Worm (Caenorhabditis elegans) whole organism, L4 larva: Measurements from ENCODE around the gene C15B12.9.

ENCODE experiments used
- T20F7.1 ChIP-seq: fragments of 200-800 bp; sonication (Bioruptor generic); optimal IDR thresholded peaks from 2 replicates; lab custom pipeline; 2018; ENCODE audit warnings: mild to moderate bottlenecking, missing genetic modification characterization, missing compliant biosample characterization
- T26A8.4 ChIP-seq: fragments of 200-800 bp; sonication (Bioruptor generic); IDR thresholded peaks from 2 replicates; pipeline ENCODE4 v1.3.6; 2022; ENCODE audit warnings: missing genetic modification characterization, missing compliant biosample characterization
- aha-1 ChIP-seq: fragments of 150-350 bp; peaks from one replicate; lab custom pipeline; 2014; ENCODE audit warnings: missing biosample characterization, missing genetic modification characterization
- cey-2 ChIP-seq: sonication (generic microtip); optimal IDR thresholded peaks from 3 replicates; lab custom pipeline; 2017; ENCODE audit warnings: missing genetic modification characterization, mild to moderate bottlenecking, missing compliant biosample characterization, antibody characterized with exemption, borderline replicate concordance; ENCODE audit not compliant: insufficient read depth
- daf-16 ChIP-seq, 3 experiments: sonication (generic microtip); optimal IDR thresholded peaks; 2 replicates each; lab custom pipeline; 2016 to 2017; ENCODE audit warnings: missing genetic modification characterization in 3 of 3, missing genetic modification reagents in 3 of 3, mild to moderate bottlenecking in 2 of 3, missing compliant biosample characterization in 2 of 3, missing biosample characterization in 1 of 3, moderate library complexity in 1 of 3
- daf-19 ChIP-seq: fragments of 200-800 bp; sonication (Bioruptor generic); conservative IDR thresholded peaks from 2 replicates; pipeline ENCODE4 v1.3.6; 2022; ENCODE audit warnings: missing genetic modification characterization, missing compliant biosample characterization
- dmd-9 ChIP-seq: fragments of 200-800 bp; sonication (Bioruptor generic); IDR thresholded peaks from 2 replicates; pipeline ENCODE4 v1.3.6; 2022; ENCODE audit warnings: missing genetic modification reagents, missing genetic modification characterization, missing compliant biosample characterization
- dpl-1 ChIP-seq: fragments of 150-350 bp; optimal IDR thresholded peaks from 2 replicates; lab custom pipeline; 2014; ENCODE audit warnings: missing biosample characterization, missing genetic modification reagents, missing genetic modification characterization
- dve-1 ChIP-seq: sonication (generic microtip); optimal IDR thresholded peaks from 2 replicates; lab custom pipeline; 2017; ENCODE audit warnings: antibody characterized with exemption, mild to moderate bottlenecking, missing genetic modification characterization, missing compliant biosample characterization; ENCODE audit not compliant: insufficient read depth
- fkh-10 ChIP-seq: fragments of 150-350 bp; optimal IDR thresholded peaks from 2 replicates; lab custom pipeline; 2014; ENCODE audit warnings: missing biosample characterization, missing genetic modification reagents, missing genetic modification characterization
- hlh-30 ChIP-seq: sonication (generic microtip); optimal IDR thresholded peaks from 2 replicates; lab custom pipeline; 2017; ENCODE audit warnings: antibody characterized with exemption, mild to moderate bottlenecking, missing genetic modification characterization, missing compliant biosample characterization; ENCODE audit not compliant: insufficient read depth
- lim-7 ChIP-seq: fragments of 200-800 bp; sonication (Bioruptor generic); IDR thresholded peaks from 2 replicates; pipeline ENCODE4 v1.3.6; 2022; ENCODE audit warnings: missing genetic modification characterization, missing compliant biosample characterization
- lin-39 ChIP-seq: fragments of 150-350 bp; optimal IDR thresholded peaks from 2 replicates; lab custom pipeline; 2014; ENCODE audit warnings: missing biosample characterization, missing genetic modification reagents, missing genetic modification characterization
- mdl-1 ChIP-seq, 2 experiments: fragments of 150-350 bp in 1 of 2; sonication (generic microtip) in 1 of 2; optimal IDR thresholded peaks; 2 replicates each; lab custom pipeline; 2014 to 2017; ENCODE audit warnings: missing biosample characterization in 2 of 2, missing genetic modification characterization in 2 of 2
- nhr-28 ChIP-seq: fragments of 150-350 bp; optimal IDR thresholded peaks from 2 replicates; lab custom pipeline; 2014; ENCODE audit warnings: missing biosample characterization, missing genetic modification characterization
- nhr-48 ChIP-seq: sonication (generic microtip); optimal IDR thresholded peaks from 2 replicates; lab custom pipeline; 2016; ENCODE audit warnings: mild to moderate bottlenecking, missing genetic modification characterization, missing compliant biosample characterization
- nhr-77 ChIP-seq: fragments of 150-350 bp; optimal IDR thresholded peaks from 2 replicates; lab custom pipeline; 2014; ENCODE audit warnings: missing biosample characterization, missing genetic modification characterization
- php-3 ChIP-seq: fragments of 200-800 bp; sonication (Bioruptor generic); IDR thresholded peaks from 2 replicates; pipeline ENCODE4 v1.3.6; 2022; ENCODE audit warnings: missing genetic modification reagents, missing genetic modification characterization, missing compliant biosample characterization
- saeg-2 ChIP-seq: fragments of 200-800 bp; sonication (Bioruptor generic); IDR thresholded peaks from 2 replicates; pipeline ENCODE4 v1.3.6; 2022; ENCODE audit warnings: missing genetic modification reagents, missing genetic modification characterization, missing compliant biosample characterization
- zip-11 ChIP-seq: fragments of 200-800 bp; sonication (Bioruptor generic); IDR thresholded peaks from 2 replicates; pipeline ENCODE4 v1.3.6; 2022; ENCODE audit warnings: missing genetic modification characterization, missing compliant biosample characterization
- ztf-11 ChIP-seq: fragments of 150-350 bp; optimal IDR thresholded peaks from 2 replicates; lab custom pipeline; 2014; ENCODE audit warnings: missing biosample characterization, missing genetic modification characterization

C15B12.9 gene

DNA sequence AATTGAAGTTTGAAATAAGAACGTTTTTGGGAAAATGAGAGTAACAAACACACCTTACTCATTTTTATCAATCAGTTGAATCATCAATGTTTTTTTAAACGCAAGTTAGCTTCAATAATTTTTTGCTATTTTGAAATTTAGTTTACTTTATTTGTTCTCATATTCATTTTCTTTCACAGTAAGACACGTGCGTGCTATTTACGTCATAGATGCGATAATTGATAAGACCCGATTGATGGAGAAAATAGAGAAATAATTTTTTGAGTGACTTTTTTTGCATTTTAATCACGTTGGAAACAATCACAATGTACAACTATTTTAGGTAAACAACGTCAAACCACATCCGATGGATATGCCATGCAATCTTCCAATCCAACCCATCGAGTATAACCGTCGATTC lies 50.9 kb downstream of the C15B12.9 start:
- no peak for TF ChIP-seq ztf-11 (tag; lab: Kevin White, UChicago)
- no peak for TF ChIP-seq nhr-48 (tag; lab: Kevin White, UChicago)
- TF ChIP-seq php-3 = 0 out of 2 replicates have a peak, but pooled peaks have one; percentile 21
- TF ChIP-seq fkh-10 (GFP tag; lab: Kevin White, UChicago) = no peak
- no peak for TF ChIP-seq daf-19 (GFP tag; lab: Robert Waterston, UW)
- TF ChIP-seq mdl-1 (tag; optimal IDR thresholded peaks at IDR 0.05; lab: Kevin White, UChicago) = peak in 1 of 2 experiments; percentile 26
- TF ChIP-seq dmd-9 = no peak
- no peak for TF ChIP-seq lin-39 (tag; lab: Kevin White, UChicago)
- TF ChIP-seq dve-1 (tag; lab: Kevin White, UChicago) = peak; percentile 68
- TF ChIP-seq dpl-1 (GFP tag; lab: Kevin White, UChicago) = no peak
- peak; percentile 47 for TF ChIP-seq hlh-30 (tag; lab: Kevin White, UChicago)
- TF ChIP-seq aha-1 (tag; lab: Kevin White, UChicago) = no peak
- TF ChIP-seq daf-16 (GFP tag; optimal IDR thresholded peaks at IDR 0.05; lab: Kevin White, UChicago) = no peak
- TF ChIP-seq daf-16 (tag; optimal IDR thresholded peaks at IDR 0.05; lab: Kevin White, UChicago) = peak; percentile 81
- peak; percentile 67 for TF ChIP-seq nhr-77 (tag; lab: Kevin White, UChicago)
- TF ChIP-seq T26A8.4 (GFP tag; lab: Robert Waterston, UW) = no peak
- no peak for TF ChIP-seq zip-11 (GFP tag; lab: Robert Waterston, UW)
- peak; percentile 6 for TF ChIP-seq nhr-28 (tag; lab: Kevin White, UChicago)
- peak; percentile 49 for TF ChIP-seq T20F7.1 (GFP tag; lab: Kevin White, UChicago)
- no peak for TF ChIP-seq lim-7
- TF ChIP-seq cey-2 = no peak
- TF ChIP-seq saeg-2 (GFP tag; lab: Robert Waterston, UW) = no peak
